Worm (Caenorhabditis elegans): ENCODE data around the gene ets-5.

The ets-5 gene

ce11 chrX:5037673-5038072 is 46.7 kb downstream of the ets-5 start, which contains the start of gene ZC449.5:
ZC449.5 (minus strand) TSS chrX:5037773.
- no peak for TF ChIP-seq let-526 (GFP tag; IDR thresholded peaks at IDR 0.05)
- TF ChIP-seq nfyb-1 (GFP tag; IDR thresholded peaks at IDR 0.05): no peak
- no peak for TF ChIP-seq efl-1 (GFP tag; optimal IDR thresholded peaks at IDR 0.05)
- TF ChIP-seq egl-18 (GFP tag; IDR thresholded peaks at IDR 0.05): no peak
- no peak for TF ChIP-seq pha-4 (tag; optimal IDR thresholded peaks at IDR 0.05)

ce11 chrX:5033868-5034267 is 50.5 kb downstream of the ets-5 start, which contains the start of gene ZC449.4:
ZC449.4 (minus strand) TSS chrX:5033968.
- TF ChIP-seq tbx-9 (tag; optimal IDR thresholded peaks at IDR 0.05; ENCODE audit: borderline replicate concordance): no peak
- no peak for TF ChIP-seq nfya-2 (GFP tag; IDR thresholded peaks at IDR 0.05)
- TF ChIP-seq sptf-2 (GFP tag; optimal IDR thresholded peaks at IDR 0.05): no peak
- no peak for TF ChIP-seq Y56A3A.18 (GFP tag; IDR thresholded peaks at IDR 0.05)
- no peak for TF ChIP-seq dpff-1 (tag; optimal IDR thresholded peaks at IDR 0.05)
- no peak for TF ChIP-seq Y67H2A.10 (GFP tag; conservative IDR thresholded peaks at IDR 0.05)
- TF ChIP-seq lin-35 (GFP tag; optimal IDR thresholded peaks at IDR 0.05): no peak
- no peak for TF ChIP-seq xnd-1 (tag; optimal IDR thresholded peaks at IDR 0.05)
- TF ChIP-seq attf-3 (GFP tag; conservative IDR thresholded peaks at IDR 0.05): no peak

ce11 chrX:5031742-5032141 is 52.6 kb downstream of the ets-5 start:
- TF ChIP-seq snpc-4 (GFP tag; optimal IDR thresholded peaks at IDR 0.05): no peak
- TF ChIP-seq snpc-4 (tag; optimal IDR thresholded peaks at IDR 0.05): no peak
- TF ChIP-seq dox-1 (GFP tag; IDR thresholded peaks at IDR 0.05): no peak
- no peak for TF ChIP-seq ztf-3 (GFP tag; optimal IDR thresholded peaks at IDR 0.05)
- TF ChIP-seq snpc-3.4 (tag; optimal IDR thresholded peaks at IDR 0.05): no peak
- no peak for TF ChIP-seq hrde-1 (tag; optimal IDR thresholded peaks at IDR 0.05; ENCODE audit: borderline replicate concordance)
- TF ChIP-seq ceh-79 (tag; optimal IDR thresholded peaks at IDR 0.05): no peak
- TF ChIP-seq nfyb-1 (GFP tag; IDR thresholded peaks at IDR 0.05): no peak
- no peak for TF ChIP-seq T07F8.4 (tag; optimal IDR thresholded peaks at IDR 0.05)
- TF ChIP-seq zfh-2 (GFP tag; conservative IDR thresholded peaks at IDR 0.05): no peak
- no peak for TF ChIP-seq mxl-1 (tag; optimal IDR thresholded peaks at IDR 0.05)
- no peak for TF ChIP-seq snpc-1.3 (tag; optimal IDR thresholded peaks at IDR 0.05; ENCODE audit: insufficient read depth)
- no peak for TF ChIP-seq attf-6 (GFP tag; IDR thresholded peaks at IDR 0.05)
- TF ChIP-seq Y79H2A.3 (GFP tag; conservative IDR thresholded peaks at IDR 0.05): no peak
- TF ChIP-seq unc-62 (GFP tag; optimal IDR thresholded peaks at IDR 0.05): no peak
- TF ChIP-seq F57A8.1 (GFP tag; optimal IDR thresholded peaks at IDR 0.05): no peak
- no peak for TF ChIP-seq ccch-3 (GFP tag; optimal IDR thresholded peaks at IDR 0.05)

ce11 chrX:5028593-5028955 is 55.8 kb downstream of the ets-5 start:
- no peak for TF ChIP-seq lsl-1 (GFP tag; optimal IDR thresholded peaks at IDR 0.05)
- TF ChIP-seq let-526 (GFP tag; IDR thresholded peaks at IDR 0.05): no peak
- no peak for TF ChIP-seq Y67H2A.10 (GFP tag; conservative IDR thresholded peaks at IDR 0.05)
- no peak for TF ChIP-seq rec-8 (tag; optimal IDR thresholded peaks at IDR 0.05)
- no peak for TF ChIP-seq hsf-1 (GFP tag; IDR thresholded peaks at IDR 0.05)
- no peak for TF ChIP-seq bed-1 (GFP tag; IDR thresholded peaks at IDR 0.05)
- no peak for TF ChIP-seq lir-1 (GFP tag; conservative IDR thresholded peaks at IDR 0.05)
- no peak for TF ChIP-seq lag-1 (GFP tag; IDR thresholded peaks at IDR 0.05)
- no peak for TF ChIP-seq tbp1 (GFP tag; optimal IDR thresholded peaks at IDR 0.05)
- no peak for TF ChIP-seq tbx-9 (tag; optimal IDR thresholded peaks at IDR 0.05; ENCODE audit: borderline replicate concordance)
- no peak for TF ChIP-seq hlh-26 (GFP tag; conservative IDR thresholded peaks at IDR 0.05)
- no peak for TF ChIP-seq ceh-79 (tag; optimal IDR thresholded peaks at IDR 0.05)
- no peak for TF ChIP-seq F49E8.2 (tag; optimal IDR thresholded peaks at IDR 0.05; ENCODE audit: insufficient read depth)
- no peak for TF ChIP-seq chd-7 (tag; optimal IDR thresholded peaks at IDR 0.05)

Data from whole organism, young adult.